Worm (Caenorhabditis elegans) whole organism, midembryonic: ENCODE data around the gene Y73B6BL.289.

Experiments used
- T22C8.4 ChIP-seq: fragments of 200-800 bp; sonication (Bioruptor generic); IDR thresholded peaks from 2 replicates; pipeline ENCODE4 v1.3.6; 2022; ENCODE audit warnings: missing genetic modification characterization, missing compliant biosample characterization
- cog-1 ChIP-seq: sonication (generic microtip); optimal IDR thresholded peaks from 2 replicates; lab custom pipeline; 2016; ENCODE audit warnings: missing genetic modification characterization, missing compliant biosample characterization
- flt-1 ChIP-seq: fragments of 200-800 bp; sonication (Bioruptor generic); IDR thresholded peaks from 2 replicates; pipeline ENCODE4 v1.3.6; 2022; ENCODE audit warnings: missing genetic modification characterization, missing compliant biosample characterization
- klf-2 ChIP-seq: fragments of 200-800 bp; sonication (Bioruptor generic); conservative IDR thresholded peaks from 2 replicates; pipeline ENCODE4 v1.3.6; 2022; ENCODE audit warnings: missing genetic modification reagents, missing genetic modification characterization, missing compliant biosample characterization
- med-1 ChIP-seq: sonication (generic microtip); optimal IDR thresholded peaks from 2 replicates; lab custom pipeline; 2017; ENCODE audit warnings: missing genetic modification characterization, mild to moderate bottlenecking, missing compliant biosample characterization, antibody characterized with exemption, missing genetic modification reagents; ENCODE audit not compliant: insufficient read depth
- ref-1 ChIP-seq: fragments of 200-800 bp; sonication (Bioruptor generic); conservative IDR thresholded peaks from 2 replicates; pipeline ENCODE4 v1.3.6; 2022; ENCODE audit warnings: missing genetic modification reagents, missing genetic modification characterization, missing compliant biosample characterization
- tab-1 ChIP-seq: fragments of 200-800 bp; sonication (Bioruptor generic); IDR thresholded peaks from 2 replicates; pipeline ENCODE4 v1.3.6; 2022; ENCODE audit warnings: missing genetic modification characterization, missing compliant biosample characterization

ce11 chrIV:6335908-6336307 is 11.4 kb upstream of the Y73B6BL.289 start, which contains the start of gene mif-4:
- TF ChIP-seq tab-1 (no peak), cog-1 (no peak), med-1 (no peak), flt-1 (0 out of 2 replicates have a peak, but pooled peaks have one; percentile 40), klf-2 (GFP tag; lab: Robert Waterston, UW) (no peak), T22C8.4 (GFP tag; lab: Robert Waterston, UW) (no peak), ref-1 (GFP tag; lab: Robert Waterston, UW) (no peak)
